Fruit fly (Drosophila melanogaster) whole organism, wandering third instar larva: Measurements from ENCODE around the gene CG13108.

ENCODE experiments used
- Abd-B ChIP-seq: fragments of >200 bp; optimal IDR thresholded peaks from 2 replicates; lab custom pipeline; 2017; ENCODE audit warnings: missing biosample characterization, missing genetic modification characterization
- Dif ChIP-seq: fragments of 200-275, 200-300 bp; sonication (Bioruptor generic); optimal IDR thresholded peaks from 2 replicates; lab custom pipeline; 2018; ENCODE audit warnings: missing biosample characterization, missing genetic modification characterization; ENCODE audit not compliant: partially characterized antibody
- HLH106 ChIP-seq: fragments of 200-800 bp; optimal IDR thresholded peaks from 3 replicates; lab custom pipeline; 2019; ENCODE audit warnings: missing biosample characterization, mild to moderate bottlenecking, missing genetic modification characterization, moderate library complexity
- Jra ChIP-seq: sonication (Bioruptor generic); optimal IDR thresholded peaks from 2 replicates; lab custom pipeline; 2016; ENCODE audit warnings: missing biosample characterization, missing genetic modification characterization
- N ChIP-seq: fragments of >200 bp; optimal IDR thresholded peaks from 2 replicates; lab custom pipeline; 2018; ENCODE audit warnings: missing biosample characterization, missing external identifiers, missing genetic modification characterization
- Rel ChIP-seq, 2 experiments: fragments of 200-800 bp; sonication (Bioruptor generic) in 1 of 2; optimal IDR thresholded peaks; 2 replicates in 1 of 2; 3 replicates in 1 of 2; lab custom pipeline; 2016 to 2019; ENCODE audit warnings: mild to moderate bottlenecking in 2 of 2, missing biosample characterization in 2 of 2, missing genetic modification characterization in 2 of 2, moderate library complexity in 1 of 2
- ey ChIP-seq: fragments of 200-800 bp; sonication (Bioruptor generic); optimal IDR thresholded peaks from 2 replicates; lab custom pipeline; 2016; ENCODE audit warnings: missing biosample characterization, missing genetic modification characterization
- foxo ChIP-seq, 2 experiments: fragments of 200-800 bp; sonication (Bioruptor generic); optimal IDR thresholded peaks; 2 replicates in 1 of 2; 3 replicates in 1 of 2; lab custom pipeline; 2016 to 2017; ENCODE audit warnings: missing biosample characterization in 2 of 2, missing genetic modification characterization in 2 of 2
- h ChIP-seq: fragments of 200-800 bp; sonication (Bioruptor generic); optimal IDR thresholded peaks from 3 replicates; lab custom pipeline; 2016; ENCODE audit warnings: missing biosample characterization, mild to moderate bottlenecking, missing genetic modification characterization
- pan ChIP-seq: fragments of >200 bp; optimal IDR thresholded peaks from 2 replicates; lab custom pipeline; 2017
- psq ChIP-seq: fragments of 200-800 bp; sonication (Bioruptor generic); optimal IDR thresholded peaks from 3 replicates; lab custom pipeline; 2017; ENCODE audit warnings: missing biosample characterization, mild to moderate bottlenecking, missing genetic modification characterization, moderate library complexity
- usp ChIP-seq: fragments of >200 bp; optimal IDR thresholded peaks from 2 replicates; lab custom pipeline; 2017; ENCODE audit warnings: missing biosample characterization, missing genetic modification characterization

DNA sequence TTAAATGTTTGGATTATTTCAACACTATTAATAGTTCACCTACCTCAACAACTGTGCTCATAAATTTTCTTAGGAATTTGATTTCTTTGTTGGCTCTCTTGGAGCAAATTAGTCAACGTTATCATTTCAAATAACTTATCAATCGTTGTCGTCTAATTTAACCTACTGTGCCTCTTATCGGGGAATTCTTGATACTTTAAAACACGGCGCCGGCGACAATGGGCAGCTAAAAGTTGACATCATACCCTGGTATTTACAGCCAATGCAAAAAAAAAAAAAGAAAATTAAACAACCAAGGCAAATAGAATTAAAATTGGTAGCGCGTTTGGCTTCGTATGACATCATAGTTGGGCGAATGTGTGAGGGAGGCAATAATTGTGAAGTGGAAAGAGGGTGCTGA lies 29.8 kb upstream of the CG13108 start:
- TF ChIP-seq Rel (GFP tag; optimal IDR thresholded peaks at IDR 0.05; lab: Kevin White, UChicago), result no peak
- no peak for TF ChIP-seq Rel (tag; optimal IDR thresholded peaks at IDR 0.05; lab: Kevin White, UChicago)
- TF ChIP-seq usp, result no peak
- no peak for TF ChIP-seq ey (GFP tag; lab: Kevin White, UChicago)
- TF ChIP-seq HLH106 (tag; lab: Kevin White, UChicago), result no peak
- TF ChIP-seq Abd-B (GFP tag; lab: Kevin White, UChicago), result no peak
- no peak for TF ChIP-seq h (GFP tag; lab: Kevin White, UChicago)
- no peak for TF ChIP-seq psq (GFP tag; lab: Kevin White, UChicago)
- no peak for TF ChIP-seq N (GFP tag; lab: Kevin White, UChicago)
- no peak for TF ChIP-seq Dif (GFP tag; lab: Kevin White, UChicago)
- TF ChIP-seq pan (lab: Kevin White, UChicago), result no peak
- TF ChIP-seq foxo (GFP tag; optimal IDR thresholded peaks at IDR 0.05; lab: Kevin White, UChicago), result no peak
- no peak for TF ChIP-seq Jra (GFP tag; lab: Kevin White, UChicago)
